Fruit fly (Drosophila melanogaster) whole organism, prepupa: ENCODE measurements around the gene Golgin84.

ENCODE experiments used
- CG10631 ChIP-seq: fragments of 200-800 bp; sonication (Bioruptor generic); optimal IDR thresholded peaks from 2 replicates; lab custom pipeline; 2016; ENCODE audit warnings: missing biosample characterization, missing genetic modification characterization
- CG10669 ChIP-seq: fragments of 200-800 bp; sonication (Bioruptor generic); optimal IDR thresholded peaks from 3 replicates; lab custom pipeline; 2018; ENCODE audit warnings: missing biosample characterization, mild to moderate bottlenecking, missing genetic modification characterization, moderate library complexity
- CG16779 ChIP-seq: fragments of 200-800 bp; sonication (Bioruptor generic); optimal IDR thresholded peaks from 3 replicates; lab custom pipeline; 2017; ENCODE audit warnings: missing biosample characterization, mild to moderate bottlenecking, missing genetic modification characterization
- CG32006 ChIP-seq: fragments of 200-800 bp; sonication (Bioruptor generic); optimal IDR thresholded peaks from 3 replicates; lab custom pipeline; 2017; ENCODE audit warnings: missing biosample characterization, mild to moderate bottlenecking, missing genetic modification characterization
- CG34406 ChIP-seq: fragments of 200-800 bp; sonication (Bioruptor generic); optimal IDR thresholded peaks from 3 replicates; lab custom pipeline; 2016; ENCODE audit warnings: missing biosample characterization, missing genetic modification characterization
- CG8319 ChIP-seq: fragments of 200-800 bp; sonication (Bioruptor generic); optimal IDR thresholded peaks from 3 replicates; lab custom pipeline; 2016; ENCODE audit warnings: missing biosample characterization, missing genetic modification characterization
- CG8632 ChIP-seq: fragments of 200-800 bp; sonication (Bioruptor generic); optimal IDR thresholded peaks from 3 replicates; lab custom pipeline; 2016; ENCODE audit warnings: missing biosample characterization, missing genetic modification characterization
- Gug ChIP-seq: fragments of 200-800 bp; sonication (Bioruptor generic); IDR thresholded peaks from 2 replicates; pipeline ENCODE4 v1.3.6; 2022; ENCODE audit warnings: missing biosample characterization, missing genetic modification characterization
- Hr38 ChIP-seq: sonication (Bioruptor generic); optimal IDR thresholded peaks from 2 replicates; lab custom pipeline; 2016; ENCODE audit warnings: missing biosample characterization, missing genetic modification characterization
- Lpt ChIP-seq: fragments of 200-800 bp; sonication (Bioruptor generic); optimal IDR thresholded peaks from 3 replicates; lab custom pipeline; 2016; ENCODE audit warnings: missing biosample characterization, missing genetic modification characterization
- OdsH ChIP-seq: fragments of 200-800 bp; sonication (Bioruptor generic); optimal IDR thresholded peaks from 3 replicates; lab custom pipeline; 2016; ENCODE audit warnings: missing biosample characterization, missing genetic modification characterization
- achi ChIP-seq: fragments of 200-800 bp; sonication (Bioruptor generic); optimal IDR thresholded peaks from 3 replicates; lab custom pipeline; 2016; ENCODE audit warnings: missing biosample characterization, missing genetic modification characterization
- eg ChIP-seq: fragments of 200-800 bp; sonication (Bioruptor generic); IDR thresholded peaks from 3 replicates; pipeline ENCODE4 v1.3.6; 2022; ENCODE audit warnings: missing biosample characterization, missing genetic modification characterization

DNA sequence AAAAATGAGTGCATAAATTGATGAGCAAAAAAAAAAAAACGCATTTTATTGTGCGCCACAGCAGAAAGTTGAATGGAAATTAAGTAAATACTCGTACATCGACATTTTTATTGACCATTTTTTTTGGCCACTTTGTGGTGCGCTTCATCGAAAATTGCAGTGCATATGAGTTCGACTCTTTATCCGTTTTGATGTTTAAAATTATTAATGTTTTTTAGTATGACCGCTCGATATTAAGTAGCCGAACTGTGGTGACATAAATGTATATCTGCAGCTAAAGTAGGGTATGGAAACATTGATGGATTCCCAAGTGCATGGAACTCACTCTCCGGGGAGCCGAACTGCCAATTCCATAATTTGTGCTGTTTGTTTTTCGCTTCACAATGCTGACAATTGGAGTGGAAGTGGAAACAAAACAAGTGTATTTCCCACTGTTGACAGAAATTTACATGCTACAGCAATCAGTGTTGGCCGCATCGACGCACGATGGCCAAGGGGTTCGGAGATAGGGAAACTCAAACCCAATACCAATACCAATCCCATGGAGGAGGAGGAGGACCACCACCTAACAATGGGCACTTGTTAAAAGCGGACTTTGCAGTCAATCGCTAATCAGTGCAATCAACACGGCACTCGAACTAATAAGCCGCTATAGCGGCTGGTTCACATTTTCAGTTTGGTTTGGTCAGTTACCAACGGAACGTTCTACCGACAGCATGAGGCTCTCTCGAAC, 34.6 kb upstream of the Golgin84 start, which contains the start of gene CG13616:
- TF ChIP-seq CG32006 (GFP tag; lab: Kevin White, UChicago) (no peak), CG10631 (GFP tag; lab: Kevin White, UChicago) (no peak), CG10669 (GFP tag; lab: Kevin White, UChicago) (no peak), CG8632 (GFP tag; lab: Kevin White, UChicago) (no peak), achi (no peak), Gug (GFP tag; lab: Robert Waterston, UW) (no peak), CG34406 (peak; percentile 19), Hr38 (GFP tag; lab: Kevin White, UChicago) (no peak), CG16779 (tag; lab: Kevin White, UChicago) (no peak), eg (GFP tag; lab: Robert Waterston, UW) (no peak), Lpt (GFP tag; lab: Kevin White, UChicago) (no peak), CG8319 (GFP tag; lab: Kevin White, UChicago) (no peak), OdsH (GFP tag; lab: Kevin White, UChicago) (no peak)
